Worm (Caenorhabditis elegans) whole organism, L3 larva: ENCODE measurements around the gene C38C3.4.

Experiments used
- ceh-82 ChIP-seq: fragments of 150-350 bp; optimal IDR thresholded peaks from 2 replicates; lab custom pipeline; 2014; ENCODE audit warnings: missing biosample characterization, missing genetic modification characterization
- ceh-9 ChIP-seq: sonication (generic microtip); optimal IDR thresholded peaks from 2 replicates; lab custom pipeline; 2018; ENCODE audit warnings: missing biosample characterization, missing genetic modification characterization
- egl-27 ChIP-seq: sonication (generic microtip); optimal IDR thresholded peaks from 4 replicates; lab custom pipeline; 2017; ENCODE audit warnings: missing biosample characterization, missing genetic modification reagents, missing genetic modification characterization
- egl-5 ChIP-seq: fragments of 150-350 bp; optimal IDR thresholded peaks from 2 replicates; lab custom pipeline; 2017; ENCODE audit warnings: missing biosample characterization, missing genetic modification reagents, missing genetic modification characterization, inconsistent platforms
- elt-2 ChIP-seq: sonication (generic microtip); optimal IDR thresholded peaks from 2 replicates; lab custom pipeline; 2016; ENCODE audit warnings: missing genetic modification reagents, mild to moderate bottlenecking, missing genetic modification characterization, missing compliant biosample characterization
- fos-1 ChIP-seq: fragments of 150-350 bp; optimal IDR thresholded peaks from 2 replicates; lab custom pipeline; 2014; ENCODE audit warnings: missing biosample characterization, missing genetic modification characterization
- nhr-237 ChIP-seq: fragments of 150-350 bp; optimal IDR thresholded peaks from 2 replicates; lab custom pipeline; 2014; ENCODE audit warnings: missing biosample characterization, missing genetic modification characterization
- nhr-28 ChIP-seq: fragments of 150-350 bp; optimal IDR thresholded peaks from 2 replicates; lab custom pipeline; 2014; ENCODE audit warnings: missing biosample characterization, missing genetic modification characterization
- nhr-77 ChIP-seq: fragments of 150-350 bp; optimal IDR thresholded peaks from 2 replicates; lab custom pipeline; 2014; ENCODE audit warnings: missing biosample characterization, missing genetic modification characterization
- pha-4 ChIP-seq: fragments of 150-350 bp; optimal IDR thresholded peaks from 2 replicates; lab custom pipeline; 2014; ENCODE audit warnings: missing biosample characterization, missing genetic modification reagents, missing genetic modification characterization
- pqm-1 ChIP-seq: fragments of 150-350 bp; optimal IDR thresholded peaks from 2 replicates; lab custom pipeline; 2017; ENCODE audit warnings: missing biosample characterization, missing genetic modification characterization, inconsistent platforms
- skn-1 ChIP-seq: fragments of 150-350 bp; optimal IDR thresholded peaks from 2 replicates; lab custom pipeline; 2014; ENCODE audit warnings: missing biosample characterization, missing genetic modification characterization
- unc-62 ChIP-seq: fragments of 150-350 bp; sonication (generic microtip); optimal IDR thresholded peaks from 4 replicates; lab custom pipeline; 2014; ENCODE audit warnings: missing biosample characterization, missing genetic modification reagents, missing genetic modification characterization
- ztf-11 ChIP-seq: fragments of 150-350 bp; optimal IDR thresholded peaks from 2 replicates; lab custom pipeline; 2014; ENCODE audit warnings: missing biosample characterization, missing genetic modification characterization

ce11 chrV:1495334-1495733 lies 13.5 kb downstream of the C38C3.4 start, which contains the start of gene C38C3.3:
- no peak for TF ChIP-seq ztf-11 (tag; lab: Kevin White, UChicago)
- TF ChIP-seq pqm-1, result no peak
- no peak for TF ChIP-seq pha-4 (tag; lab: Kevin White, UChicago)
- TF ChIP-seq nhr-28 (tag; lab: Kevin White, UChicago), result no peak
- TF ChIP-seq egl-27 (tag; lab: Kevin White, UChicago), result no peak
- TF ChIP-seq nhr-237 (tag; lab: Kevin White, UChicago), result no peak
- TF ChIP-seq ceh-82 (tag; lab: Kevin White, UChicago), result no peak
- TF ChIP-seq unc-62 (GFP tag; lab: Kevin White, UChicago), result no peak
- TF ChIP-seq egl-5 (tag; lab: Kevin White, UChicago), result no peak
- TF ChIP-seq skn-1 (tag; lab: Kevin White, UChicago), result no peak
- no peak for TF ChIP-seq nhr-77 (tag; lab: Kevin White, UChicago)
- no peak for TF ChIP-seq fos-1 (tag; lab: Kevin White, UChicago)
- no peak for TF ChIP-seq elt-2 (tag; lab: Kevin White, UChicago)
- TF ChIP-seq ceh-9, result no peak
